Fruit fly (Drosophila melanogaster) whole organism, prepupa: Measurements from ENCODE around the gene Mkrn1.
A peak's percentile ranks its signal among the peaks of the same experiment; 100 is the strongest.

Experiments used
- CG10631 ChIP-seq: fragments of 200-800 bp; sonication (Bioruptor generic); optimal IDR thresholded peaks from 2 replicates; lab custom pipeline; 2016; ENCODE audit warnings: missing biosample characterization, missing genetic modification characterization
- CG11762 ChIP-seq: fragments of 200-800 bp; sonication (Bioruptor generic); optimal IDR thresholded peaks from 3 replicates; lab custom pipeline; 2016; ENCODE audit warnings: missing biosample characterization, missing genetic modification characterization; ENCODE audit not compliant: insufficient read depth
- CG15336 ChIP-seq: fragments of 200-800 bp; sonication (Bioruptor generic); IDR thresholded peaks from 2 replicates; pipeline ENCODE4 v1.3.6; 2022; ENCODE audit warnings: missing biosample characterization, missing genetic modification characterization
- CG4318 ChIP-seq: fragments of 200-800 bp; sonication (Bioruptor generic); optimal IDR thresholded peaks from 3 replicates; lab custom pipeline; 2017; ENCODE audit warnings: missing biosample characterization, mild to moderate bottlenecking, missing genetic modification characterization
- CG6854 ChIP-seq: fragments of 200-800 bp; sonication (Bioruptor generic); optimal IDR thresholded peaks from 2 replicates; lab custom pipeline; 2017; ENCODE audit warnings: missing biosample characterization, mild to moderate bottlenecking, missing genetic modification characterization
- CG8119 ChIP-seq: fragments of 200-800 bp; sonication (Bioruptor generic); IDR thresholded peaks from 3 replicates; pipeline ENCODE4 v1.3.6; 2022; ENCODE audit warnings: missing biosample characterization, missing genetic modification characterization
- CG9139 ChIP-seq: fragments of 200-800 bp; sonication (Bioruptor generic); optimal IDR thresholded peaks from 3 replicates; lab custom pipeline; 2017; ENCODE audit warnings: missing biosample characterization, mild to moderate bottlenecking, missing genetic modification characterization
- Eip75B ChIP-seq: fragments of 200-800 bp; sonication (Bioruptor generic); optimal IDR thresholded peaks from 3 replicates; lab custom pipeline; 2016; ENCODE audit warnings: missing biosample characterization, missing genetic modification characterization
- OdsH ChIP-seq: fragments of 200-800 bp; sonication (Bioruptor generic); optimal IDR thresholded peaks from 3 replicates; lab custom pipeline; 2016; ENCODE audit warnings: missing biosample characterization, missing genetic modification characterization
- acj6 ChIP-seq: fragments of 200-800 bp; sonication (Bioruptor generic); optimal IDR thresholded peaks from 3 replicates; lab custom pipeline; 2016; ENCODE audit warnings: missing biosample characterization, missing genetic modification characterization
- dsx ChIP-seq: fragments of 200-800 bp; optimal IDR thresholded peaks from 3 replicates; lab custom pipeline; 2019; ENCODE audit warnings: missing biosample characterization, mild to moderate bottlenecking, missing genetic modification characterization, moderate library complexity; ENCODE audit not compliant: poor library complexity, severe bottlenecking
- fkh ChIP-seq: fragments of 200-800 bp; sonication (Bioruptor generic); optimal IDR thresholded peaks from 3 replicates; lab custom pipeline; 2017; ENCODE audit warnings: missing biosample characterization, mild to moderate bottlenecking, missing genetic modification characterization, moderate library complexity
- svp ChIP-seq: fragments of 200-800 bp; sonication (Bioruptor generic); peaks from one replicate; lab custom pipeline; 2016; ENCODE audit warnings: missing biosample characterization, missing genetic modification characterization

- TF ChIP-seq CG9139 (GFP tag; lab: Kevin White, UChicago) (no peak), fkh (peak; percentile 6), CG6854 (GFP tag; lab: Kevin White, UChicago) (no peak), CG15336 (no peak), CG4318 (GFP tag; lab: Kevin White, UChicago) (no peak), dsx (GFP tag; lab: Kevin White, UChicago) (peak; percentile 23), CG10631 (GFP tag; lab: Kevin White, UChicago) (peak; percentile 50), svp (GFP tag; lab: Kevin White, UChicago) (no peak), acj6 (GFP tag; lab: Kevin White, UChicago) (peak; percentile 31), OdsH (GFP tag; lab: Kevin White, UChicago) (peak; percentile 49), CG11762 (GFP tag; lab: Kevin White, UChicago) (peak; percentile 50), Eip75B (GFP tag; lab: Kevin White, UChicago) (peak; percentile 69), CG8119 (GFP tag; lab: Robert Waterston, UW) (no peak)
Measured at dm6 chr3L:21516716-21517266, 16.7 kb downstream of the Mkrn1 start.
